Worm (Caenorhabditis elegans) whole organism, L3 larva: Measurements from ENCODE around the gene F09C6.14.

Experiments
- R02D3.7 ChIP-seq: fragments of 150-350 bp; optimal IDR thresholded peaks from 2 replicates; lab custom pipeline; 2014; ENCODE audit warnings: missing biosample characterization, missing genetic modification characterization
- aly-2 ChIP-seq: fragments of 150-350 bp; optimal IDR thresholded peaks from 2 replicates; lab custom pipeline; 2014; ENCODE audit warnings: missing biosample characterization, missing genetic modification characterization
- ama-1 ChIP-seq: fragments of 150-350 bp; optimal IDR thresholded peaks from 2 replicates; lab custom pipeline; 2018
- ceh-16 ChIP-seq: sonication (generic microtip); optimal IDR thresholded peaks from 2 replicates; lab custom pipeline; 2017; ENCODE audit warnings: missing biosample characterization, missing genetic modification characterization
- ceh-28 ChIP-seq: fragments of 150-350 bp; optimal IDR thresholded peaks from 2 replicates; lab custom pipeline; 2014; ENCODE audit warnings: missing biosample characterization, missing genetic modification reagents, missing genetic modification characterization
- egl-5 ChIP-seq: fragments of 150-350 bp; optimal IDR thresholded peaks from 2 replicates; lab custom pipeline; 2017; ENCODE audit warnings: missing biosample characterization, missing genetic modification reagents, missing genetic modification characterization, inconsistent platforms
- elt-1 ChIP-seq: fragments of 150-350 bp; optimal IDR thresholded peaks from 2 replicates; lab custom pipeline; 2014; ENCODE audit warnings: missing biosample characterization, missing genetic modification characterization
- elt-2 ChIP-seq: sonication (generic microtip); optimal IDR thresholded peaks from 2 replicates; lab custom pipeline; 2016; ENCODE audit warnings: missing genetic modification reagents, mild to moderate bottlenecking, missing genetic modification characterization, missing compliant biosample characterization
- elt-3 ChIP-seq, 3 experiments: fragments of 150-350 bp in 1 of 3; sonication (generic microtip) in 2 of 3; optimal IDR thresholded peaks; 2 replicates in 2 of 3; 4 replicates in 1 of 3; lab custom pipeline; 2014 to 2017; ENCODE audit warnings: missing biosample characterization in 3 of 3, missing genetic modification characterization in 3 of 3
- eor-1 ChIP-seq, 2 experiments: fragments of 150-350 bp; optimal IDR thresholded peaks; 2 replicates each; lab custom pipeline; 2014 to 2018; ENCODE audit warnings: missing biosample characterization in 2 of 2, missing genetic modification characterization in 2 of 2
- fkh-2 ChIP-seq: fragments of 150-350 bp; optimal IDR thresholded peaks from 2 replicates; lab custom pipeline; 2014; ENCODE audit warnings: missing biosample characterization, missing genetic modification reagents, missing genetic modification characterization
- fos-1 ChIP-seq: fragments of 150-350 bp; optimal IDR thresholded peaks from 2 replicates; lab custom pipeline; 2014; ENCODE audit warnings: missing biosample characterization, missing genetic modification characterization
- hmg-11 ChIP-seq: sonication (generic microtip); optimal IDR thresholded peaks from 2 replicates; lab custom pipeline; 2016; ENCODE audit warnings: missing genetic modification characterization, missing compliant biosample characterization
- jun-1 ChIP-seq: fragments of 150-350 bp; optimal IDR thresholded peaks from 2 replicates; lab custom pipeline; 2014; ENCODE audit warnings: missing biosample characterization, missing genetic modification reagents, missing genetic modification characterization
- lsy-12 ChIP-seq: sonication (generic microtip); optimal IDR thresholded peaks from 2 replicates; lab custom pipeline; 2016; ENCODE audit warnings: mild to moderate bottlenecking, missing genetic modification characterization, missing compliant biosample characterization
- mml-1 ChIP-seq: fragments of 150-350 bp; sonication (generic microtip); optimal IDR thresholded peaks from 3 replicates; lab custom pipeline; 2014; ENCODE audit warnings: missing biosample characterization, missing genetic modification characterization
- nhr-11 ChIP-seq: fragments of 150-350 bp; optimal IDR thresholded peaks from 2 replicates; lab custom pipeline; 2014; ENCODE audit warnings: missing biosample characterization, missing genetic modification characterization
- nhr-12 ChIP-seq: fragments of 150-350 bp; optimal IDR thresholded peaks from 2 replicates; lab custom pipeline; 2014; ENCODE audit warnings: missing biosample characterization, missing genetic modification characterization
- nhr-23 ChIP-seq: fragments of 150-350 bp; optimal IDR thresholded peaks from 2 replicates; lab custom pipeline; 2014; ENCODE audit warnings: missing biosample characterization, missing genetic modification reagents, missing genetic modification characterization
- nhr-237 ChIP-seq: fragments of 150-350 bp; optimal IDR thresholded peaks from 2 replicates; lab custom pipeline; 2014; ENCODE audit warnings: missing biosample characterization, missing genetic modification characterization
- nhr-25 ChIP-seq: sonication (generic microtip); optimal IDR thresholded peaks from 2 replicates; lab custom pipeline; 2017; ENCODE audit warnings: missing biosample characterization, missing genetic modification characterization
- nhr-28 ChIP-seq: fragments of 150-350 bp; optimal IDR thresholded peaks from 2 replicates; lab custom pipeline; 2014; ENCODE audit warnings: missing biosample characterization, missing genetic modification characterization
- nhr-43 ChIP-seq: sonication (generic microtip); optimal IDR thresholded peaks from 2 replicates; lab custom pipeline; 2016; ENCODE audit warnings: mild to moderate bottlenecking, missing genetic modification characterization, missing compliant biosample characterization; ENCODE audit not compliant: poor library complexity, severe bottlenecking
- nhr-76 ChIP-seq: fragments of 150-350 bp; sonication (generic microtip); optimal IDR thresholded peaks from 5 replicates; lab custom pipeline; 2014; ENCODE audit warnings: missing biosample characterization, missing genetic modification characterization
- nhr-77 ChIP-seq: fragments of 150-350 bp; optimal IDR thresholded peaks from 2 replicates; lab custom pipeline; 2014; ENCODE audit warnings: missing biosample characterization, missing genetic modification characterization
- pha-4 ChIP-seq: fragments of 150-350 bp; optimal IDR thresholded peaks from 2 replicates; lab custom pipeline; 2014; ENCODE audit warnings: missing biosample characterization, missing genetic modification reagents, missing genetic modification characterization
- pqm-1 ChIP-seq: fragments of 150-350 bp; optimal IDR thresholded peaks from 2 replicates; lab custom pipeline; 2017; ENCODE audit warnings: missing biosample characterization, missing genetic modification characterization, inconsistent platforms
- sea-2 ChIP-seq: fragments of 150-350 bp; sonication (generic microtip); optimal IDR thresholded peaks from 4 replicates; lab custom pipeline; 2014; ENCODE audit warnings: missing biosample characterization, missing genetic modification reagents, missing genetic modification characterization
- skn-1 ChIP-seq: fragments of 150-350 bp; optimal IDR thresholded peaks from 2 replicates; lab custom pipeline; 2014; ENCODE audit warnings: missing biosample characterization, missing genetic modification characterization
- snpc-4 ChIP-seq: fragments of 150-350 bp; optimal IDR thresholded peaks from 2 replicates; lab custom pipeline; 2014; ENCODE audit warnings: missing biosample characterization, missing genetic modification characterization
- tbx-2 ChIP-seq: sonication (generic microtip); optimal IDR thresholded peaks from 2 replicates; lab custom pipeline; 2016; ENCODE audit warnings: mild to moderate bottlenecking, missing genetic modification characterization, missing compliant biosample characterization
- unc-39 ChIP-seq: sonication (generic microtip); optimal IDR thresholded peaks from 4 replicates; lab custom pipeline; 2017; ENCODE audit warnings: missing biosample characterization, missing genetic modification characterization
- unc-62 ChIP-seq: fragments of 150-350 bp; sonication (generic microtip); optimal IDR thresholded peaks from 4 replicates; lab custom pipeline; 2014; ENCODE audit warnings: missing biosample characterization, missing genetic modification reagents, missing genetic modification characterization
- zag-1 ChIP-seq: fragments of 150-350 bp; optimal IDR thresholded peaks from 2 replicates; lab custom pipeline; 2014; ENCODE audit warnings: missing biosample characterization, missing genetic modification characterization
- ztf-4 ChIP-seq: fragments of 150-350 bp; optimal IDR thresholded peaks from 2 replicates; lab custom pipeline; 2014; ENCODE audit warnings: missing biosample characterization, missing genetic modification characterization

Gene F09C6.14

ce11 chrV:16834989-16835388 is 45.8 kb upstream of the F09C6.14 start, which contains the start of gene tni-3:
tni-3 (minus strand) TSS chrV:16835128.
- no peak for TF ChIP-seq pha-4 (tag; lab: Kevin White, UChicago)
- no peak for TF ChIP-seq nhr-25 (tag; lab: Kevin White, UChicago)
- TF ChIP-seq nhr-237 (tag; lab: Kevin White, UChicago), result no peak
- TF ChIP-seq zag-1, result no peak
- TF ChIP-seq R02D3.7, result no peak
- no peak for TF ChIP-seq aly-2 (tag; lab: Kevin White, UChicago)
- no peak for TF ChIP-seq nhr-43

ce11 chrV:16836100-16836499 is 44.7 kb upstream of the F09C6.14 start:
- TF ChIP-seq eor-1 (tag; optimal IDR thresholded peaks at IDR 0.05; lab: Kevin White, UChicago), result no peak
- TF ChIP-seq fos-1 (tag; lab: Kevin White, UChicago), result no peak
- TF ChIP-seq skn-1, result no peak
- TF ChIP-seq ceh-16 (tag; lab: Kevin White, UChicago), result no peak
- no peak for TF ChIP-seq jun-1 (tag; lab: Kevin White, UChicago)
- TF ChIP-seq nhr-77, result no peak
- TF ChIP-seq mml-1, result no peak
- TF ChIP-seq elt-3 (tag; optimal IDR thresholded peaks at IDR 0.05; lab: Kevin White, UChicago), result no peak
- no peak for TF ChIP-seq nhr-76
- no peak for TF ChIP-seq pha-4 (tag; lab: Kevin White, UChicago)
- TF ChIP-seq nhr-28 (tag; lab: Kevin White, UChicago), result no peak
- no peak for TF ChIP-seq elt-1 (tag; lab: Kevin White, UChicago)
- TF ChIP-seq nhr-11 (tag; lab: Kevin White, UChicago), result no peak
- TF ChIP-seq tbx-2 (tag; lab: Kevin White, UChicago), result no peak

DNA sequence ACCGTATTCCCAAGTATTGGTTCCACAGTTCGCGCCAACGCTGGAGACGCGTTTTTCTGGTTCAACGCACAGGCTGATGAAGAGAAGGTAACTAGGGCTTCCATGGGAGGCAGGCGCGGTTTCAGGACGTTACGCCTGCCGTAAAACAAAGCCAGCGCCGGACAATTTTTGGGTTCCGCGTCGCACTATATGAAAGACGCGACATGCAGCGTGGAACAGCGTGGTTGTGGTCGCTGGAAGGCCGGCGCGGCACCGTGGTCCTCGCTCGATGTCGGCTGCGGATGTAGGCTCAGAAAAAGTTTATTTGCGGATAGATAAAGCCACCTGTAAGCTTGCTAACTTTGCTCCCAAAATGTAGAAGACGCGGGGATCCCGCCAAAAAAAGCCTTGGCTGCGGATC is 42.3 kb upstream of the F09C6.14 start:
- TF ChIP-seq unc-62 (GFP tag; lab: Kevin White, UChicago) (no peak), jun-1 (tag; lab: Kevin White, UChicago) (no peak), nhr-237 (tag; lab: Kevin White, UChicago) (no peak), lsy-12 (tag; lab: Kevin White, UChicago) (no peak), egl-5 (tag; lab: Kevin White, UChicago) (no peak), ceh-28 (tag; lab: Kevin White, UChicago) (no peak), ama-1 (lab: Kevin White, UChicago) (no peak), sea-2 (GFP tag; lab: Kevin White, UChicago) (no peak), R02D3.7 (no peak), unc-39 (tag; lab: Kevin White, UChicago) (no peak), nhr-25 (tag; lab: Kevin White, UChicago) (no peak), eor-1 (tag; optimal IDR thresholded peaks at IDR 0.05; lab: Kevin White, UChicago) (no peak), fkh-2 (tag; lab: Kevin White, UChicago) (no peak), elt-2 (tag; lab: Kevin White, UChicago) (no peak), ztf-4 (no peak), nhr-11 (tag; lab: Kevin White, UChicago) (no peak), fos-1 (tag; lab: Kevin White, UChicago) (no peak), skn-1 (no peak), snpc-4 (tag; lab: Kevin White, UChicago) (no peak)

DNA sequence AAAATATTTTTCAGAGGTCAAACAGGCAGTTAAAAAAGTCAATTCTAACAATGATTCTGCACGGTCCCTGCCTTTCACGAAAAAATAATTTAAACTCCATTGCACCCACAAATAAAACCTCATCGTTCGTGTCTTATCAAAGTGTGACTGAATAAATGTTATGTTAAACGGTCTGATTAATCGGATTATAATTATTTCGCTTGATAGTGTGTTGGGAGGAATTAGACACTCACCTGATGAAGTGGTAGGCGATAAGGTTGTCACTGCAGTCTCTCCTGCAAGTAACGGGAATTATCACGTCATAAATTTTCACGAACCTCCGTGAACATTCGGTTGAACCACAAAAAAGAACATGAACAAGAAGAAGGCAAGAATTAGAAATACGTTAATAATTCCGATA is 40.5 kb upstream of the F09C6.14 start:
- TF ChIP-seq hmg-11, result no peak
- TF ChIP-seq jun-1 (tag; lab: Kevin White, UChicago), result peak; percentile 66
- TF ChIP-seq nhr-11 (tag; lab: Kevin White, UChicago), result no peak
- peak; percentile 64 for TF ChIP-seq pqm-1
- TF ChIP-seq tbx-2 (tag; lab: Kevin White, UChicago), result no peak
- peak; percentile 90 for TF ChIP-seq elt-2 (tag; lab: Kevin White, UChicago)

ce11 chrV:16840961-16841360 is 39.8 kb upstream of the F09C6.14 start, which contains the start of gene clec-40:
clec-40 (minus strand) TSS chrV:16841061.
- TF ChIP-seq nhr-12 (tag; lab: Kevin White, UChicago), result no peak
- TF ChIP-seq hmg-11, result no peak
- no peak for TF ChIP-seq nhr-23
- TF ChIP-seq elt-3 (tag; optimal IDR thresholded peaks at IDR 0.05; lab: Kevin White, UChicago), result no peak
- no peak for TF ChIP-seq egl-5 (tag; lab: Kevin White, UChicago)
- TF ChIP-seq zag-1, result no peak
- TF ChIP-seq, all 47 proteins: peak for 0
